Fruit fly (Drosophila melanogaster): ENCODE results near the gene CG42245.
A peak's percentile ranks its signal among the peaks of the same experiment; 100 is the strongest.

Gene CG42245

DNA sequence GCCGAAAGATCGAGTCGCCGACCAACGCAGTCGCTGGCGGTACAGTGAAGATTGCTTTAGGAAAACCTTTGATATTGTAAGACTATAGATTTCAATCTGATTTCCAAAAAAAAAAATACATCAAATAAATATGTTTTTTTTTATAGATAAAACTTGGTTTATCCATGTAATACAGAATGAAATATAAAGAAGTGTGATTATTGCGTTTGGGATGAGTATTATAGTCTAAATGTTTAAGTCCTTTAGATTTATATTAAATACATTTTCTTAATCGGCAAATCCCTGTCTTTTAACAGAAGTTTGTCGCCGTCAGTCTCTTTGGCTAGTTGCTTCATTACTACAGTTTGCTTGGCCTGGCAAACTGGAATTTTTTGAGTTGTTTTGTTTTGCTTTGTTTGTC, 49.7 kb upstream of the CG42245 start (continued):
- no peak for TF ChIP-seq Ssrp (tag; optimal IDR thresholded peaks at IDR 0.05)
- TF ChIP-seq hkb (optimal IDR thresholded peaks at IDR 0.05) = no peak
- peak; percentile 14; the same call in 1 of the 2 replicates for TF ChIP-seq hkb (GFP tag; IDR thresholded peaks at IDR 0.05)
- no peak for TF ChIP-seq D (optimal IDR thresholded peaks at IDR 0.05)
- no peak for TF ChIP-seq D (GFP tag; optimal IDR thresholded peaks at IDR 0.05)
- peak; percentile 49 for TF ChIP-seq Awh (GFP tag; IDR thresholded peaks at IDR 0.05)
- TF ChIP-seq Hr39 (optimal IDR thresholded peaks at IDR 0.05) = no peak
- TF ChIP-seq CG31224 (GFP tag; IDR thresholded peaks at IDR 0.05) = 0 out of 2 replicates have a peak, but pooled peaks have one; percentile 13
- no peak for TF ChIP-seq cad (GFP tag; optimal IDR thresholded peaks at IDR 0.05)
- TF ChIP-seq Sox100B (GFP tag; optimal IDR thresholded peaks at IDR 0.05) = peak; percentile 47
- no peak for TF ChIP-seq B-H2 (GFP tag; optimal IDR thresholded peaks at IDR 0.05)
- no peak for TF ChIP-seq gcm (GFP tag; optimal IDR thresholded peaks at IDR 0.05)
- TF ChIP-seq CG18011 (GFP tag; optimal IDR thresholded peaks at IDR 0.05) = no peak
- TF ChIP-seq CG13123 (GFP tag; optimal IDR thresholded peaks at IDR 0.05) = no peak
- peak; percentile 24; the same call in 1 of the 2 replicates for TF ChIP-seq Xrp1 (GFP tag; IDR thresholded peaks at IDR 0.05)
- no peak for TF ChIP-seq scrt (GFP tag; optimal IDR thresholded peaks at IDR 0.05)
- 0 out of 2 replicates have a peak, but pooled peaks have one; percentile 12 for TF ChIP-seq klu (GFP tag; IDR thresholded peaks at IDR 0.05)
- TF ChIP-seq oc (tag; optimal IDR thresholded peaks at IDR 0.05) = no peak
- peak; percentile 64; the same call in 2 of the 3 replicates for TF ChIP-seq dysf (GFP tag; IDR thresholded peaks at IDR 0.05)
- TF ChIP-seq CG3407 (GFP tag; optimal IDR thresholded peaks at IDR 0.05) = no peak
- TF ChIP-seq CG6689 (GFP tag; IDR thresholded peaks at IDR 0.05) = peak; percentile 21; the same call in 1 of the 2 replicates
- peak; percentile 31; the same call in 1 of the 2 replicates for TF ChIP-seq CG9932 (GFP tag; IDR thresholded peaks at IDR 0.05)
- peak; percentile 14; the same call in 1 of the 2 replicates for TF ChIP-seq vvl (GFP tag; IDR thresholded peaks at IDR 0.05)
- no peak for TF ChIP-seq lilli (GFP tag; optimal IDR thresholded peaks at IDR 0.05)
- TF ChIP-seq CG7357 (GFP tag; IDR thresholded peaks at IDR 0.05) = 0 out of 3 replicates have a peak, but pooled peaks have one; percentile 41
- 0 out of 2 replicates have a peak, but pooled peaks have one; percentile 23 for TF ChIP-seq ttk (GFP tag; IDR thresholded peaks at IDR 0.05)
- no peak for TF ChIP-seq gt (GFP tag; IDR thresholded peaks at IDR 0.05)
- peak; percentile 32 for TF ChIP-seq row (GFP tag; IDR thresholded peaks at IDR 0.05)
- TF ChIP-seq dmrt11E (tag; optimal IDR thresholded peaks at IDR 0.05) = no peak
- TF ChIP-seq CG12769 (tag; optimal IDR thresholded peaks at IDR 0.05) = no peak
- TF ChIP-seq CG4328 (GFP tag; optimal IDR thresholded peaks at IDR 0.05) = no peak
- TF ChIP-seq Aef1 (GFP tag; IDR thresholded peaks at IDR 0.05) = 0 out of 3 replicates have a peak, but pooled peaks have one; percentile 11
- no peak for TF ChIP-seq CG14667 (GFP tag; IDR thresholded peaks at IDR 0.05)
- no peak for TF ChIP-seq CG15601 (tag; optimal IDR thresholded peaks at IDR 0.05)
- TF ChIP-seq onecut (GFP tag; IDR thresholded peaks at IDR 0.05) = no peak
- TF ChIP-seq CG11696 (GFP tag; IDR thresholded peaks at IDR 0.05) = peak; percentile 18; the same call in 1 of the 2 replicates
- peak; percentile 35; the same call in 1 of the 2 replicates for TF ChIP-seq CG10366 (GFP tag; IDR thresholded peaks at IDR 0.05)
- no peak for TF ChIP-seq CG30020 (tag; optimal IDR thresholded peaks at IDR 0.05)
- no peak for TF ChIP-seq MESR4 (GFP tag; optimal IDR thresholded peaks at IDR 0.05)
- peak; percentile 32 for TF ChIP-seq gem (tag; optimal IDR thresholded peaks at IDR 0.05)
- peak; percentile 93 for TF ChIP-seq grau (tag; optimal IDR thresholded peaks at IDR 0.05)
- peak; percentile 34; the same call in 1 of the 2 replicates for TF ChIP-seq al (GFP tag; IDR thresholded peaks at IDR 0.05)
- TF ChIP-seq prd (optimal IDR thresholded peaks at IDR 0.05) = no peak
- TF ChIP-seq prd (GFP tag; IDR thresholded peaks at IDR 0.05) = peak; percentile 43; the same call in 2 of the 3 replicates
- peak in 1 of 2 experiments; percentile 4 for TF ChIP-seq Eip74EF (GFP tag; optimal IDR thresholded peaks at IDR 0.05)
- TF ChIP-seq Ada2b (GFP tag; IDR thresholded peaks at IDR 0.05) = peak; percentile 36
- peak; percentile 11 for TF ChIP-seq phol (tag; optimal IDR thresholded peaks at IDR 0.05)
- TF ChIP-seq esg (GFP tag; conservative IDR thresholded peaks at IDR 0.05) = peak; percentile 49
- TF ChIP-seq CG30403 (GFP tag; optimal IDR thresholded peaks at IDR 0.05) = peak; percentile 7
- TF ChIP-seq CG43689 (GFP tag; IDR thresholded peaks at IDR 0.05) = no peak
- peak; percentile 11 for TF ChIP-seq CG9817 (tag; optimal IDR thresholded peaks at IDR 0.05)
- TF ChIP-seq CG2202 (tag; optimal IDR thresholded peaks at IDR 0.05) = no peak
